Worm (Caenorhabditis elegans) whole organism, L4/young adult: Measurements from ENCODE around the gene T28A8.3.

Experiments
- W03F9.2 ChIP-seq: fragments of 150-350 bp; optimal IDR thresholded peaks from 2 replicates; lab custom pipeline; 2014; ENCODE audit warnings: missing biosample characterization, missing genetic modification characterization
- dao-5 ChIP-seq: sonication (generic microtip); optimal IDR thresholded peaks from 2 replicates; lab custom pipeline; 2016; ENCODE audit warnings: missing genotype, missing genetic modification characterization, moderate library complexity, missing compliant biosample characterization
- him-1 ChIP-seq: sonication (generic microtip); optimal IDR thresholded peaks from 2 replicates; lab custom pipeline; 2016; ENCODE audit warnings: missing genotype, missing genetic modification reagents, missing genetic modification characterization, missing compliant biosample characterization

- TF ChIP-seq dao-5 (tag; lab: Kevin White, UChicago) (no peak), him-1 (tag; lab: Kevin White, UChicago) (no peak), W03F9.2 (tag; lab: Kevin White, UChicago) (no peak)
These were observed 28.9 kb downstream of the T28A8.3 start for ce11 chrIII:13534704-13535103.
